Fruit fly (Drosophila melanogaster): Measurements from ENCODE around the gene laf.
A peak's percentile ranks its signal among the peaks of the same experiment; 100 is the strongest.

Gene laf

dm6 chr3R:4905764-4906626 is 27.7 kb upstream of the laf start, which contains the start of gene Gnf1 (continued):
- no peak for TF ChIP-seq lmd (GFP tag; IDR thresholded peaks at IDR 0.05)
- TF ChIP-seq crc (GFP tag; optimal IDR thresholded peaks at IDR 0.05), result no peak
- no peak for TF ChIP-seq CG8281 (tag; optimal IDR thresholded peaks at IDR 0.05)
- no peak for TF ChIP-seq Dbx (GFP tag; IDR thresholded peaks at IDR 0.05)
- no peak for TF ChIP-seq CG11247 (GFP tag; IDR thresholded peaks at IDR 0.05)
- TF ChIP-seq CG34376 (GFP tag; optimal IDR thresholded peaks at IDR 0.05), result no peak
- TF ChIP-seq CG12391 (tag; optimal IDR thresholded peaks at IDR 0.05), result peak; percentile 11
- no peak for TF ChIP-seq ewg (GFP tag; optimal IDR thresholded peaks at IDR 0.05)
- TF ChIP-seq CG3281 (GFP tag; optimal IDR thresholded peaks at IDR 0.05), result no peak
- TF ChIP-seq CG6813 (GFP tag; optimal IDR thresholded peaks at IDR 0.05), result no peak
- no peak for TF ChIP-seq CG3163 (GFP tag; optimal IDR thresholded peaks at IDR 0.05)
- TF ChIP-seq CG11504 (tag; optimal IDR thresholded peaks at IDR 0.05), result no peak
- TF ChIP-seq Lim3 (GFP tag; IDR thresholded peaks at IDR 0.05), result no peak
- TF ChIP-seq fd102C (GFP tag; optimal IDR thresholded peaks at IDR 0.05), result no peak
- no peak for TF ChIP-seq CG8944 (GFP tag; optimal IDR thresholded peaks at IDR 0.05)
- TF ChIP-seq H15 (GFP tag; IDR thresholded peaks at IDR 0.05), result no peak
- no peak for TF ChIP-seq nom (GFP tag; optimal IDR thresholded peaks at IDR 0.05)
- no peak for TF ChIP-seq C15 (GFP tag; IDR thresholded peaks at IDR 0.05)
- TF ChIP-seq Ets97D (GFP tag; optimal IDR thresholded peaks at IDR 0.05), result peak; percentile 33
- TF ChIP-seq fd3F (GFP tag; optimal IDR thresholded peaks at IDR 0.05), result no peak
- no peak for TF ChIP-seq CG33557 (GFP tag; optimal IDR thresholded peaks at IDR 0.05)
- TF ChIP-seq CkIIα-i1 (GFP tag; IDR thresholded peaks at IDR 0.05), result no peak
- TF ChIP-seq CG34224 (GFP tag; IDR thresholded peaks at IDR 0.05; ENCODE audit: partially characterized antibody), result peak; percentile 56; the same call in 2 of the 3 replicates
- TF ChIP-seq CG6765 (GFP tag; optimal IDR thresholded peaks at IDR 0.05), result no peak
- no peak for TF ChIP-seq CG31365 (tag; optimal IDR thresholded peaks at IDR 0.05)
- no peak for TF ChIP-seq CrebB (tag; optimal IDR thresholded peaks at IDR 0.05)
- TF ChIP-seq p53 (GFP tag; optimal IDR thresholded peaks at IDR 0.05), result no peak
- TF ChIP-seq CG17802 (tag; optimal IDR thresholded peaks at IDR 0.05), result no peak
- no peak for TF ChIP-seq fru (optimal IDR thresholded peaks at IDR 0.05)
- peak; percentile 29 for TF ChIP-seq zen (tag; optimal IDR thresholded peaks at IDR 0.05)
- TF ChIP-seq Atf-2 (GFP tag; optimal IDR thresholded peaks at IDR 0.05), result no peak
- TF ChIP-seq ase (GFP tag; IDR thresholded peaks at IDR 0.05), result no peak
- TF ChIP-seq CG7839 (tag; optimal IDR thresholded peaks at IDR 0.05), result peak; percentile 10
- no peak for TF ChIP-seq Taf1 (GFP tag; IDR thresholded peaks at IDR 0.05)
- TF ChIP-seq CG6175 (GFP tag; IDR thresholded peaks at IDR 0.05), result no peak
- TF ChIP-seq GATAe (GFP tag; conservative IDR thresholded peaks at IDR 0.05), result no peak
- TF ChIP-seq Kr (GFP tag; optimal IDR thresholded peaks at IDR 0.05), result no peak
- TF ChIP-seq repo (GFP tag; optimal IDR thresholded peaks at IDR 0.05), result no peak
- TF ChIP-seq seq (GFP tag; IDR thresholded peaks at IDR 0.05), result no peak
- TF ChIP-seq Aef1 (GFP tag; IDR thresholded peaks at IDR 0.05), result no peak
- TF ChIP-seq Bgb (GFP tag; IDR thresholded peaks at IDR 0.05; ENCODE audit: partially characterized antibody), result peak; percentile 63
- no peak for TF ChIP-seq CG2678 (tag; optimal IDR thresholded peaks at IDR 0.05)
- TF ChIP-seq Oli (tag; optimal IDR thresholded peaks at IDR 0.05), result no peak
- no peak for TF ChIP-seq CG8478 (optimal IDR thresholded peaks at IDR 0.05)
- TF ChIP-seq CG7963 (GFP tag; IDR thresholded peaks at IDR 0.05; ENCODE audit: partially characterized antibody), result 0 out of 3 replicates have a peak, but pooled peaks have one; percentile 26
- TF ChIP-seq MBD-R2 (GFP tag; IDR thresholded peaks at IDR 0.05), result no peak
- no peak for TF ChIP-seq NC2α (GFP tag; optimal IDR thresholded peaks at IDR 0.05)
- TF ChIP-seq pho (GFP tag; optimal IDR thresholded peaks at IDR 0.05), result no peak
- TF ChIP-seq tio (GFP tag; optimal IDR thresholded peaks at IDR 0.05), result no peak
- TF ChIP-seq tap (tag; optimal IDR thresholded peaks at IDR 0.05), result no peak

Measured in whole organism, embryonic.